Fruit fly (Drosophila melanogaster): ENCODE results near the gene CG11498.

CG11498 gene

DNA sequence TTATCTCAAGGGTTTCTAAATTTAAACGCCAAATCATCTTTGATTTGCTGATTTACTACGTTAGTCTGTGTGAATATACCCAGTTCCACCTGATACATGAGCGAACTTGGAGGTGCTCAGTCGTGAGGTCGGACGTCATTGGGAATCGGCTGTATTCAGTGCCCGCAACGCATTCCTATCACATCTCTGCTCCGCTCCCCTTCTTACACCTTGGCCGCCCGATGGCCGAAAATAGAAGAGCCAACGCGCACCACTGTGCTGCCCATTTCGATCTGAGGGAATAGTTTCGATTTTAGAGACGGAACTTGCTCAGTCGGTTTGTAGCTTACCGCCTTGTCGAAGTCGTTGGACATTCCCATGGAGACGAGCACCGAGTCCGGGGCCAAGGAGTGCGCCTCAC is 16.0 kb upstream of the CG11498 start:
- TF ChIP-seq E2f2 (GFP tag; IDR thresholded peaks at IDR 0.05) (no peak), sd (tag; optimal IDR thresholded peaks at IDR 0.05) (peak; percentile 81), pita (GFP tag; optimal IDR thresholded peaks at IDR 0.05) (no peak), crol (GFP tag; IDR thresholded peaks at IDR 0.05) (peak; percentile 20; the same call in 1 of the 2 replicates), CG6791 (GFP tag; IDR thresholded peaks at IDR 0.05; ENCODE audit: partially characterized antibody) (peak; percentile 36; the same call in 1 of the 3 replicates), chinmo (GFP tag; IDR thresholded peaks at IDR 0.05; ENCODE audit: partially characterized antibody) (0 out of 4 replicates have a peak, but pooled peaks have one; percentile 15), Med (GFP tag) (peak; percentile 26), fd102C (GFP tag; optimal IDR thresholded peaks at IDR 0.05) (no peak), lab (GFP tag; optimal IDR thresholded peaks at IDR 0.05) (no peak), zfh2 (GFP tag; optimal IDR thresholded peaks at IDR 0.05) (no peak), CG12769 (tag; optimal IDR thresholded peaks at IDR 0.05) (peak; percentile 93), ssp (GFP tag; IDR thresholded peaks at IDR 0.05) (no peak)

DNA sequence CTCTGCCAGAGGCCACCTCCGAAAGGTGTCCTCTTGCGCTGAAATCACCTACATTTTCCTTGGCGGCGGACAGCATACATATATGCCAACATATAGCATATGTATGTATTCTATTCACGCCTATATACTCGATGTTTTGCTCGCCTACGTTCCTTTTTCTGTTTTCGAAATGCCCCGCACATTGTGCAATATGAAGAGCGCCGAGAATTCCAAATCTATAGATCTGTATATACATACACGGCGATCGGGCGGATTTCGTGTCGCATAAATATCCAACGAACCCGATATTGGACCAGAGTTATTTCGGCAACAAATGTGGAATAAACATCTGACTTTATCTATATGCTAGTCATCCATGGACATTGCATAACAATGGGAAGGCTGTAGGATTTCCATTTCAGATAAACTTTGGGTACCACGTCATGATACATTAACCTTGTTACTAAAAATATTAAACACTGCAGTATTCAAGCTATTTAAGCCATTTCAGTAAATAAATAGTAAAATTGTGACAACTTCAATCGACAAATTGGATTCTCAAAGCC is 14.8 kb upstream of the CG11498 start:
- TF ChIP-seq Med (GFP tag) (no peak), Ets65A (GFP tag) (peak; percentile 37), sr (GFP tag; IDR thresholded peaks at IDR 0.05) (peak; percentile 81), luna (GFP tag; optimal IDR thresholded peaks at IDR 0.05) (no peak), gce (GFP tag; IDR thresholded peaks at IDR 0.05) (no peak), CG2199 (GFP tag; IDR thresholded peaks at IDR 0.05) (no peak), CG9215 (GFP tag; IDR thresholded peaks at IDR 0.05) (no peak), slbo (GFP tag; IDR thresholded peaks at IDR 0.05) (no peak), CG4424 (GFP tag; optimal IDR thresholded peaks at IDR 0.05) (no peak), tap (tag; optimal IDR thresholded peaks at IDR 0.05) (no peak), Trl (optimal IDR thresholded peaks at IDR 0.05) (no peak), Trl (GFP tag; optimal IDR thresholded peaks at IDR 0.05) (no peak), fu2 (GFP tag; optimal IDR thresholded peaks at IDR 0.05) (no peak), Sin3A (optimal IDR thresholded peaks at IDR 0.05) (no peak), Pdp1 (GFP tag; optimal IDR thresholded peaks at IDR 0.05) (peak in 1 of 2 experiments; percentile 96), CG1529 (GFP tag; optimal IDR thresholded peaks at IDR 0.05) (no peak), so (GFP tag; IDR thresholded peaks at IDR 0.05) (peak; percentile 65; the same call in 1 of the 3 replicates), da (GFP tag; optimal IDR thresholded peaks at IDR 0.05) (no peak), Chrac-16 (GFP tag; optimal IDR thresholded peaks at IDR 0.05) (no peak), Hr3 (GFP tag; optimal IDR thresholded peaks at IDR 0.05) (no peak), CG12769 (tag; optimal IDR thresholded peaks at IDR 0.05) (peak; percentile 62), CG2875 (GFP tag; optimal IDR thresholded peaks at IDR 0.05) (no peak), sd (tag; optimal IDR thresholded peaks at IDR 0.05) (peak; percentile 83), chinmo (GFP tag; IDR thresholded peaks at IDR 0.05; ENCODE audit: partially characterized antibody) (0 out of 4 replicates have a peak, but pooled peaks have one; percentile 21), CG9727 (GFP tag; optimal IDR thresholded peaks at IDR 0.05) (no peak), CG13287 (GFP tag; IDR thresholded peaks at IDR 0.05; ENCODE audit: partially characterized antibody) (no peak), HmgD (GFP tag; optimal IDR thresholded peaks at IDR 0.05) (no peak), ATbp (GFP tag; optimal IDR thresholded peaks at IDR 0.05) (no peak), Ravus (GFP tag; IDR thresholded peaks at IDR 0.05) (no peak), bcd (GFP tag; optimal IDR thresholded peaks at IDR 0.05) (no peak)
